Fruit fly (Drosophila melanogaster) Kc167 (cell line): ENCODE results near the gene CG15283.

Source experiments
- Myc ChIP-seq: fragments of >200 bp; optimal IDR thresholded peaks from 2 replicates; lab custom pipeline; 2017; ENCODE audit warnings: missing external identifiers
- Sin3A ChIP-seq: fragments of >200 bp; optimal IDR thresholded peaks from 2 replicates; lab custom pipeline; 2018; ENCODE audit warnings: missing external identifiers
- h ChIP-seq: fragments of >200 bp; optimal IDR thresholded peaks from 3 replicates; lab custom pipeline; 2018; ENCODE audit warnings: missing external identifiers
- insv ChIP-seq: fragments of >200 bp; optimal IDR thresholded peaks from 3 replicates; lab custom pipeline; 2018; ENCODE audit warnings: missing external identifiers
- psq ChIP-seq: fragments of >200 bp; optimal IDR thresholded peaks from 2 replicates; lab custom pipeline; 2017; ENCODE audit warnings: missing external identifiers
- ttk ChIP-seq: sonication (Bioruptor generic); optimal IDR thresholded peaks from 2 replicates; lab custom pipeline; 2017; ENCODE audit warnings: missing external identifiers

- no peak for TF ChIP-seq psq
- no peak for TF ChIP-seq h (lab: Kevin White, UChicago)
- no peak for TF ChIP-seq Myc
- no peak for TF ChIP-seq ttk (lab: Kevin White, UChicago)
- TF ChIP-seq Sin3A (lab: Kevin White, UChicago): no peak
- no peak for TF ChIP-seq insv (lab: Kevin White, UChicago)
These were observed 11.9 kb downstream of the CG15283 start for dm6 chr2L:14438827-14439226.
